Fruit fly (Drosophila melanogaster) whole organism, pupa: ENCODE results near the gene RpL7.

Source experiments
- CG10348 ChIP-seq: fragments of 200-800 bp; sonication (Bioruptor generic); IDR thresholded peaks from 2 replicates; pipeline ENCODE4 v1.3.6; 2022; ENCODE audit warnings: missing biosample characterization, missing genetic modification characterization
- CG15710 ChIP-seq: fragments of 200-800 bp; sonication (Bioruptor generic); optimal IDR thresholded peaks from 2 replicates; lab custom pipeline; 2018; ENCODE audit warnings: missing biosample characterization, mild to moderate bottlenecking, missing genetic modification characterization, moderate library complexity
- CG9948 ChIP-seq: fragments of 200-800 bp; sonication (Bioruptor generic); optimal IDR thresholded peaks from 2 replicates; lab custom pipeline; 2018; ENCODE audit warnings: missing biosample characterization, mild to moderate bottlenecking, missing genetic modification characterization, moderate library complexity
- EcR ChIP-seq: fragments of 200-800 bp; sonication (Bioruptor generic); optimal IDR thresholded peaks from 3 replicates; lab custom pipeline; 2019; ENCODE audit warnings: missing biosample characterization, missing genetic modification characterization, mild to moderate bottlenecking, moderate library complexity, missing genetic modification reagents
- Pif1A ChIP-seq: fragments of 200-800 bp; sonication (Bioruptor generic); optimal IDR thresholded peaks from 3 replicates; lab custom pipeline; 2016; ENCODE audit warnings: missing biosample characterization, missing genetic modification characterization

dm6 chr2L:10210631-10211557, 10.1 kb downstream of the RpL7 start, which contains the start of the genes CG5727 and ath:
- TF ChIP-seq CG15710 (tag; lab: Kevin White, UChicago) (no peak), Pif1A (no peak), CG10348 (GFP tag; lab: Robert Waterston, UW) (no peak), CG9948 (tag; lab: Kevin White, UChicago) (no peak), EcR (GFP tag; lab: Kevin White, UChicago) (no peak)
